Worm (Caenorhabditis elegans) whole organism, L1 larva: Measurements from ENCODE around the gene Y42A5A.5.

Experiments used
- C16A3.4 ChIP-seq: fragments of 150-350 bp; optimal IDR thresholded peaks from 2 replicates; lab custom pipeline; 2014; ENCODE audit warnings: missing biosample characterization, missing genetic modification characterization
- Y116A8C.19 ChIP-seq: sonication (generic microtip); optimal IDR thresholded peaks from 2 replicates; lab custom pipeline; 2016; ENCODE audit warnings: missing compliant biosample characterization, missing genetic modification characterization, borderline replicate concordance
- aha-1 ChIP-seq: fragments of 150-350 bp; optimal IDR thresholded peaks from 2 replicates; lab custom pipeline; 2014; ENCODE audit warnings: missing biosample characterization, missing genetic modification characterization
- blmp-1 ChIP-seq: fragments of 150-350 bp; optimal IDR thresholded peaks from 2 replicates; lab custom pipeline; 2014; ENCODE audit warnings: missing biosample characterization, missing genetic modification characterization
- ceh-63 ChIP-seq: fragments of 200-800 bp; sonication (Bioruptor generic); optimal IDR thresholded peaks from 2 replicates; lab custom pipeline; 2018; ENCODE audit warnings: mild to moderate bottlenecking, missing genetic modification characterization, missing compliant biosample characterization
- ceh-8 ChIP-seq: fragments of 200-800 bp; sonication (Bioruptor generic); optimal IDR thresholded peaks from 2 replicates; lab custom pipeline; 2018; ENCODE audit warnings: mild to moderate bottlenecking, missing genetic modification characterization, moderate library complexity, missing compliant biosample characterization
- ceh-82 ChIP-seq, 3 experiments: fragments of 150-350 bp in 1 of 3; sonication (generic microtip) in 2 of 3; optimal IDR thresholded peaks; 2 replicates each; lab custom pipeline; 2014 to 2017; ENCODE audit warnings: missing biosample characterization in 3 of 3, missing genetic modification characterization in 3 of 3
- ceh-88 ChIP-seq: fragments of 200-800 bp; sonication (Bioruptor generic); IDR thresholded peaks from 2 replicates; pipeline ENCODE4 v1.3.6; 2022; ENCODE audit warnings: missing genetic modification characterization, missing compliant biosample characterization
- efl-1 ChIP-seq, 4 experiments: fragments of 150-350 bp; optimal IDR thresholded peaks in 3 of 4; peaks in 1 of 4; 1 replicate in 1 of 4; 2 replicates in 3 of 4; lab custom pipeline; 2014; ENCODE audit warnings: missing biosample characterization in 2 of 4, missing genetic modification characterization in 2 of 4, missing genetic modification reagents in 2 of 4
- efl-3 ChIP-seq: fragments of 200-800 bp; sonication (Bioruptor generic); optimal IDR thresholded peaks from 2 replicates; lab custom pipeline; 2018; ENCODE audit warnings: mild to moderate bottlenecking, missing genetic modification characterization, missing compliant biosample characterization
- egl-27 ChIP-seq, 2 experiments: fragments of 150-350 bp in 1 of 2; sonication (generic microtip); optimal IDR thresholded peaks; 3 replicates each; lab custom pipeline; 2017 to 2018; ENCODE audit warnings: missing biosample characterization in 2 of 2, missing genetic modification characterization in 2 of 2, missing genetic modification reagents in 2 of 2
- elt-3 ChIP-seq, 6 experiments: fragments of 150-350 bp in 1 of 6; sonication (generic microtip); optimal IDR thresholded peaks; 2 replicates each; lab custom pipeline; 2017 to 2018; ENCODE audit warnings: missing biosample characterization in 6 of 6, missing genetic modification characterization in 6 of 6, inconsistent platforms in 1 of 6
- ets-5 ChIP-seq: fragments of 200-800 bp; sonication (Bioruptor generic); IDR thresholded peaks from 2 replicates; pipeline ENCODE4 v1.3.6; 2022; ENCODE audit warnings: missing genetic modification characterization, missing compliant biosample characterization
- fkh-4 ChIP-seq: sonication (generic microtip); optimal IDR thresholded peaks from 2 replicates; lab custom pipeline; 2016; ENCODE audit warnings: missing compliant biosample characterization, missing genetic modification characterization, borderline replicate concordance
- fkh-8 ChIP-seq: sonication (generic microtip); optimal IDR thresholded peaks from 2 replicates; lab custom pipeline; 2016; ENCODE audit warnings: mild to moderate bottlenecking, missing genetic modification characterization, missing compliant biosample characterization
- grh-1 ChIP-seq: fragments of 200-800 bp; sonication (Bioruptor generic); IDR thresholded peaks from 2 replicates; pipeline ENCODE4 v1.3.6; 2022; ENCODE audit warnings: missing genetic modification reagents, missing genetic modification characterization, missing compliant biosample characterization
- irx-1 ChIP-seq: sonication (generic microtip); optimal IDR thresholded peaks from 2 replicates; lab custom pipeline; 2016; ENCODE audit warnings: missing genetic modification characterization, missing compliant biosample characterization
- isw-1 ChIP-seq: fragments of 200-800 bp; sonication (Bioruptor generic); IDR thresholded peaks from 2 replicates; pipeline ENCODE4 v1.3.6; 2022; ENCODE audit warnings: missing genetic modification characterization, missing compliant biosample characterization
- jun-1 ChIP-seq: fragments of 150-350 bp; optimal IDR thresholded peaks from 2 replicates; lab custom pipeline; 2014; ENCODE audit warnings: missing biosample characterization, missing genetic modification reagents, missing genetic modification characterization
- lin-13 ChIP-seq: fragments of 150-350 bp; optimal IDR thresholded peaks from 2 replicates; lab custom pipeline; 2014; ENCODE audit warnings: missing biosample characterization, missing genetic modification reagents, missing genetic modification characterization
- lin-14 ChIP-seq: fragments of 200-800 bp; sonication (Bioruptor generic); optimal IDR thresholded peaks from 2 replicates; lab custom pipeline; 2018; ENCODE audit warnings: mild to moderate bottlenecking, missing genetic modification characterization, moderate library complexity, missing compliant biosample characterization
- lin-15B ChIP-seq: fragments of 150-350 bp; sonication (generic microtip); optimal IDR thresholded peaks from 3 replicates; lab custom pipeline; 2014; ENCODE audit warnings: missing biosample characterization, missing genetic modification characterization
- lir-3 ChIP-seq: sonication (generic microtip); optimal IDR thresholded peaks from 2 replicates; lab custom pipeline; 2016; ENCODE audit warnings: mild to moderate bottlenecking, missing genetic modification characterization, moderate library complexity, missing compliant biosample characterization; ENCODE audit not compliant: poor library complexity
- lsy-2 ChIP-seq, 2 experiments: fragments of 150-350 bp; optimal IDR thresholded peaks; 2 replicates each; lab custom pipeline; 2014; ENCODE audit warnings: missing biosample characterization in 2 of 2, missing genetic modification characterization in 2 of 2
- mdl-1 ChIP-seq, 2 experiments: fragments of 150-350 bp; optimal IDR thresholded peaks; 2 replicates each; lab custom pipeline; 2014 to 2017; ENCODE audit warnings: missing biosample characterization in 2 of 2, missing genetic modification characterization in 2 of 2, inconsistent platforms in 1 of 2
- mep-1 ChIP-seq: fragments of 150-350 bp; optimal IDR thresholded peaks from 2 replicates; lab custom pipeline; 2014; ENCODE audit warnings: missing biosample characterization, missing genetic modification characterization
- nhr-237 ChIP-seq: fragments of 150-350 bp; optimal IDR thresholded peaks from 2 replicates; lab custom pipeline; 2014; ENCODE audit warnings: missing biosample characterization, missing genetic modification characterization
- nhr-71 ChIP-seq: sonication (generic microtip); optimal IDR thresholded peaks from 2 replicates; lab custom pipeline; 2016; ENCODE audit warnings: mild to moderate bottlenecking, missing genetic modification characterization, moderate library complexity, missing compliant biosample characterization
- nhr-85 ChIP-seq: sonication (generic microtip); peaks from one replicate; lab custom pipeline; 2016; ENCODE audit warnings: missing genetic modification characterization, inconsistent platforms, missing compliant biosample characterization
- nhr-90 ChIP-seq: sonication (generic microtip); optimal IDR thresholded peaks from 2 replicates; lab custom pipeline; 2016; ENCODE audit warnings: mild to moderate bottlenecking, missing genetic modification characterization, missing compliant biosample characterization; ENCODE audit not compliant: poor library complexity
- rnt-1 ChIP-seq: sonication (generic microtip); optimal IDR thresholded peaks from 2 replicates; lab custom pipeline; 2016; ENCODE audit warnings: mild to moderate bottlenecking, missing genetic modification characterization, moderate library complexity, missing compliant biosample characterization
- skn-1 ChIP-seq: fragments of 150-350 bp; optimal IDR thresholded peaks from 2 replicates; lab custom pipeline; 2014; ENCODE audit warnings: missing biosample characterization, missing genetic modification characterization
- unc-130 ChIP-seq: fragments of 150-350 bp; optimal IDR thresholded peaks from 2 replicates; lab custom pipeline; 2017; ENCODE audit warnings: missing biosample characterization, missing genetic modification characterization, inconsistent platforms
- unc-98 ChIP-seq: fragments of 200-800 bp; sonication (Bioruptor generic); IDR thresholded peaks from 2 replicates; pipeline ENCODE4 v1.3.6; 2022; ENCODE audit warnings: missing genetic modification characterization, missing compliant biosample characterization
- ztf-11 ChIP-seq, 2 experiments: sonication (generic microtip); optimal IDR thresholded peaks; 2 replicates each; lab custom pipeline; 2016 to 2017; ENCODE audit warnings: missing genetic modification characterization in 2 of 2, missing biosample characterization in 1 of 2, missing compliant biosample characterization in 1 of 2
- ztf-4 ChIP-seq: fragments of 150-350 bp; optimal IDR thresholded peaks from 2 replicates; lab custom pipeline; 2014; ENCODE audit warnings: missing biosample characterization, missing genetic modification characterization

Gene Y42A5A.5

ce11 chrV:11149405-11149804 is 39.9 kb upstream of the Y42A5A.5 start, which contains the start of gene T19C4.1:
T19C4.1 (plus strand) TSS chrV:11149705.
- TF ChIP-seq efl-3 (no peak), ets-5 (GFP tag; lab: Robert Waterston, UW) (no peak), rnt-1 (tag; lab: Kevin White, UChicago) (no peak), nhr-237 (no peak), fkh-8 (no peak), skn-1 (no peak), aha-1 (tag; lab: Kevin White, UChicago) (no peak), irx-1 (tag; lab: Kevin White, UChicago) (no peak), egl-27 (tag; optimal IDR thresholded peaks at IDR 0.05; lab: Kevin White, UChicago) (no peak), mdl-1 (tag; optimal IDR thresholded peaks at IDR 0.05; lab: Kevin White, UChicago) (no peak), lin-13 (GFP tag; lab: Kevin White, UChicago) (no peak)
- TF ChIP-seq, all 84 proteins: peak for 0

DNA sequence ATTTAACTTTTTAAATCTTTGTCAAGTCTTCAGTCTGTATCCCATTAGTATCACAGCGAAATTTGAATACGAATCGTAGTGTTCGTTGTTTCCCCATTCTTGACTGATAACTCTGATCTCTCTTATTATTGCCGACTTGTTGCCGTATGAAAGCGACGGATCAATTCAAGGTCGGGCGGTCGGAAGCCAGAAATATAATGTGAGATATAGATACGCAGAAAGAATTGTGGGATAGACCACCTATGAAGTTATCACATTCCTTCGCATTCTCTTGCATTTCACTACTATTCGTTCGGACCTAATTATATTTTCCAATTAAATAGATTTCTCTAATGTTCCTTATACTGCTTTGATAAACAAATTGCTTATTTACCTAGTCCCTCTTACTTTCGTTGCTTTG is 39.4 kb upstream of the Y42A5A.5 start:
- TF ChIP-seq blmp-1 (tag; lab: Kevin White, UChicago) (peak; percentile 80), mep-1 (tag; lab: Kevin White, UChicago) (peak; percentile 8), lir-3 (tag; lab: Kevin White, UChicago) (no peak), elt-3 (tag; optimal IDR thresholded peaks at IDR 0.05; lab: Kevin White, UChicago) (peak in 1 of 6 experiments; percentile 48), nhr-85 (tag; lab: Kevin White, UChicago) (peak; percentile 79)

ce11 chrV:11147780-11148144 is 38.2 kb upstream of the Y42A5A.5 start:
- TF ChIP-seq fkh-8 (no peak), ceh-63 (GFP tag; lab: Kevin White, UChicago) (no peak), efl-3 (no peak), ceh-8 (no peak), nhr-71 (tag; lab: Kevin White, UChicago) (peak; percentile 38), nhr-237 (no peak), nhr-85 (tag; lab: Kevin White, UChicago) (peak; percentile 86), efl-1 (optimal IDR thresholded peaks at IDR 0.05; lab: Kevin White, UChicago) (no peak), efl-1 (GFP tag; optimal IDR thresholded peaks at IDR 0.05 in 1 of 2; lab: Kevin White, UChicago) (peak in 1 of 2 experiments; percentile 76), grh-1 (GFP tag; lab: Robert Waterston, UW) (no peak), lsy-2 (tag; optimal IDR thresholded peaks at IDR 0.05; lab: Kevin White, UChicago) (peak in 1 of 2 experiments; percentile 12), ceh-82 (tag; optimal IDR thresholded peaks at IDR 0.05; lab: Kevin White, UChicago) (no peak), isw-1 (no peak), C16A3.4 (tag; lab: Kevin White, UChicago) (no peak), elt-3 (tag; optimal IDR thresholded peaks at IDR 0.05; lab: Kevin White, UChicago) (peak in 1 of 6 experiments; percentile 76), lin-15B (tag; lab: Kevin White, UChicago) (no peak), lin-14 (GFP tag; lab: Kevin White, UChicago) (no peak), unc-98 (GFP tag; lab: Robert Waterston, UW) (no peak), Y116A8C.19 (tag; lab: Kevin White, UChicago) (no peak), ztf-4 (tag; lab: Kevin White, UChicago) (peak; percentile 18), jun-1 (peak; percentile 9), unc-130 (tag; lab: Kevin White, UChicago) (no peak), fkh-4 (tag; lab: Kevin White, UChicago) (no peak), egl-27 (tag; optimal IDR thresholded peaks at IDR 0.05; lab: Kevin White, UChicago) (no peak), ztf-11 (tag; optimal IDR thresholded peaks at IDR 0.05; lab: Kevin White, UChicago) (no peak), ceh-88 (no peak), nhr-90 (peak; percentile 17)
